Worm (Caenorhabditis elegans): ENCODE data around the gene str-252.

str-252 gene

ce11 chrV:13907557-13908104, 8.7 kb upstream of the str-252 start (continued):
- TF ChIP-seq mdl-1 (tag; optimal IDR thresholded peaks at IDR 0.05): no peak
- no peak for TF ChIP-seq R02D3.7 (tag; optimal IDR thresholded peaks at IDR 0.05)
- no peak for TF ChIP-seq nhr-10 (tag; optimal IDR thresholded peaks at IDR 0.05)

DNA sequence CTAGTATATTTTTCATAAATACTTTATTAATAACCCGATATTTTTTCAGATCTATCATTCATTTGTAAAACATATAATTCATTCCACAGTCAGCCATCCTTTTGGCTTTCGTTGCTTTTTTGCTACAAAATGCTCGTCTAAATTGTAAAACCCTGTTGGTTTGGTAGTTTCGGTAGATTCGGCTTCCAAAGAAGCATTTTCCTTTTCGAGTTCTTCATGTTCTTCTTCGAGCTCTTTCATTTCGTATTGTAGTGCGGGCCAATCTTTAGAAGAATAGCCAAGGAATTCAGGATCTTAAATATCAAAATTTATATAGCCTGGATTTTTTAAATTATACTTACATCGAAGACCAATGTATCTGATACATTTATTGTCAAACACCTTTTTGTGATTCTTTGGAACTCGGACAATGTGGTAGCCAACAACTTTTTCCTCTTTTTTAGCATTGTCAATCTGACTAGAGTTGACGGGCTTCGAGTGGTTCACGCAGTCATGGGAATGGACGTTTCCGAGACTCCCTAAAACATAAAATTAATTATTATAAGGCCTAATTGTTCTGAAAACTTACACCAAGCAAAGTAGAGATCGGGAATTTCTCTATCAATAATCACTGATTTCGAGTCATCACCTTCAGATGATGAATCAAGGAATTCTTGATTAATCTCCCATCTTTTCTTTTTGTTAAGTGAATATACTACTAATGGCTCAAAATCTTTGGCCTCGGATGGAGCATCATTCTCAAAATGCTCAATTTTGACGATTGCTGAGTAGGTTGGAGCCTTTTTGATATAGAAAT, 8.0 kb upstream of the str-252 start:
- TF ChIP-seq F13H6.1 (tag; optimal IDR thresholded peaks at IDR 0.05): no peak
- TF ChIP-seq lin-11 (tag; optimal IDR thresholded peaks at IDR 0.05): no peak
- TF ChIP-seq mbf-1 (tag; optimal IDR thresholded peaks at IDR 0.05): no peak
- TF ChIP-seq peb-1 (tag; optimal IDR thresholded peaks at IDR 0.05): no peak
- TF ChIP-seq ama-1 (optimal IDR thresholded peaks at IDR 0.05): peak; percentile 92
- TF ChIP-seq nhr-6 (tag; optimal IDR thresholded peaks at IDR 0.05): no peak
- TF ChIP-seq lsy-2 (tag; optimal IDR thresholded peaks at IDR 0.05): peak in 1 of 2 experiments; percentile 38
- no peak for TF ChIP-seq nhr-23 (tag; optimal IDR thresholded peaks at IDR 0.05)
- peak; percentile 66 for TF ChIP-seq ztf-4 (tag; optimal IDR thresholded peaks at IDR 0.05)
- TF ChIP-seq Y55F3AM.14 (GFP tag; optimal IDR thresholded peaks at IDR 0.05): peak; percentile 29
- peak; percentile 8 for TF ChIP-seq sma-9 (GFP tag; optimal IDR thresholded peaks at IDR 0.05)
- no peak for TF ChIP-seq sma-9 (tag; optimal IDR thresholded peaks at IDR 0.05)
- TF ChIP-seq mab-5 (tag; optimal IDR thresholded peaks at IDR 0.05): no peak

DNA sequence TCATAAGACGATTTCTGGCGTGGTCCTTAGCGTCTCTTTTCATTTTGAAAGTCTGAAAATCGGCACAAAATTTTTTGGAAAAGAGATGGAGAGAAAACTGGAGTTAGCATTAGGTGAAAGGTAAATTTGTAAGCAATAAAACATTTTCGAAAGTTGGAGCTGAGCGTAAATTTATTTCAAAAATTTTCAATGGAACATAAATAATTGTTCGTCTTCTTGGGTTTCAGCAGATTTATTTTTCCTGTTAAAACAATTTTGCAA, 7.5 kb upstream of the str-252 start, which contains the start of gene C06B3.6:
TSS of gene C06B3.6 (minus strand) at position 52 of the 261 bp plus-strand sequence.
- TF ChIP-seq R02D3.7 (tag; optimal IDR thresholded peaks at IDR 0.05) (no peak), F13H6.1 (tag; optimal IDR thresholded peaks at IDR 0.05) (no peak), nhr-10 (tag; optimal IDR thresholded peaks at IDR 0.05) (no peak)

DNA sequence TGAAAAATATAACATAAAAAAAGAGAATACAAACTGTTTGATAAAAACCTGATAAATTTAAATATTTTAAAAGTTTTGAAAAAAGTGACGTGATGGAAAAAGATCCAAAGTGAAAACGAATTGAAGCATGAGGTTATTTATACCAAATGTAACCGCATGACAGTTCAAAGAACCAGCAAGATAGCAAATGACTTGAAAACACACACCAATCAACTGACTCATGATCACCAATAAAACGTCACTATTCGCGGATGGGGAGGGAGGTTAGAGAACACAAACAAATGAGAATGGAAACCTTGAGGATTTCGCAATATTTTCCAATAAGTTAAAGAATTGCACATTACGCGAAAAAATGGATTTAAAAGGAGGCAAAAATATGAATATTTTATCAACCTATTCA, 6.9 kb upstream of the str-252 start, which contains the start of gene C06B3.7:
TSS of gene C06B3.7 (plus strand) at position 287 of the 400 bp plus-strand sequence.
- TF ChIP-seq F13H6.1 (tag; optimal IDR thresholded peaks at IDR 0.05) (peak; percentile 65), ztf-4 (tag; optimal IDR thresholded peaks at IDR 0.05) (peak; percentile 75), nhr-237 (tag; optimal IDR thresholded peaks at IDR 0.05) (no peak), sem-4 (tag; optimal IDR thresholded peaks at IDR 0.05) (peak; percentile 85), elt-1 (tag; optimal IDR thresholded peaks at IDR 0.05) (no peak), sma-9 (GFP tag; optimal IDR thresholded peaks at IDR 0.05) (peak; percentile 96), sma-9 (tag; optimal IDR thresholded peaks at IDR 0.05) (no peak), ceh-16 (tag; optimal IDR thresholded peaks at IDR 0.05) (no peak), nhr-11 (tag; optimal IDR thresholded peaks at IDR 0.05) (no peak), nhr-6 (tag; optimal IDR thresholded peaks at IDR 0.05) (no peak), unc-55 (GFP tag; optimal IDR thresholded peaks at IDR 0.05) (peak; percentile 73), snpc-4 (tag; optimal IDR thresholded peaks at IDR 0.05) (peak; percentile 46), unc-62 (GFP tag; optimal IDR thresholded peaks at IDR 0.05) (no peak), mdl-1 (tag; optimal IDR thresholded peaks at IDR 0.05) (peak in 1 of 2 experiments; percentile 74), nhr-10 (tag; optimal IDR thresholded peaks at IDR 0.05) (no peak), ama-1 (optimal IDR thresholded peaks at IDR 0.05) (peak; percentile 75), mab-5 (tag; optimal IDR thresholded peaks at IDR 0.05) (peak; percentile 24), fos-1 (tag; optimal IDR thresholded peaks at IDR 0.05) (peak; percentile 77), skn-1 (tag; optimal IDR thresholded peaks at IDR 0.05) (peak; percentile 21), ZK546.5 (tag; optimal IDR thresholded peaks at IDR 0.05) (no peak), nhr-12 (tag; optimal IDR thresholded peaks at IDR 0.05) (no peak), ztf-1 (GFP tag; conservative IDR thresholded peaks at IDR 0.05) (no peak), peb-1 (tag; optimal IDR thresholded peaks at IDR 0.05) (no peak), gmeb-1 (tag; optimal IDR thresholded peaks at IDR 0.05) (peak; percentile 61), nhr-23 (tag; optimal IDR thresholded peaks at IDR 0.05) (no peak), C34F6.9 (tag; optimal IDR thresholded peaks at IDR 0.05) (peak; percentile 91), Y55F3AM.14 (GFP tag; optimal IDR thresholded peaks at IDR 0.05) (no peak), nhr-129 (tag; optimal IDR thresholded peaks at IDR 0.05) (peak; percentile 99), crh-2 (tag; optimal IDR thresholded peaks at IDR 0.05) (peak; percentile 95), blmp-1 (tag; optimal IDR thresholded peaks at IDR 0.05; ENCODE audit: insufficient read depth) (peak; percentile 55), aly-2 (tag; optimal IDR thresholded peaks at IDR 0.05) (no peak), lsy-2 (tag; optimal IDR thresholded peaks at IDR 0.05) (peak; percentile 15 to 89), dmd-4 (tag; optimal IDR thresholded peaks at IDR 0.05) (no peak), R02D3.7 (tag; optimal IDR thresholded peaks at IDR 0.05) (no peak), nhr-77 (tag; optimal IDR thresholded peaks at IDR 0.05) (no peak), sma-3 (GFP tag; optimal IDR thresholded peaks at IDR 0.05) (peak; percentile 88), mbf-1 (tag; optimal IDR thresholded peaks at IDR 0.05) (no peak), unc-39 (tag; optimal IDR thresholded peaks at IDR 0.05) (no peak), lin-13 (GFP tag; optimal IDR thresholded peaks at IDR 0.05) (peak; percentile 47), egl-27 (tag; optimal IDR thresholded peaks at IDR 0.05) (peak; percentile 45), nhr-21 (tag; optimal IDR thresholded peaks at IDR 0.05) (peak; percentile 93), nhr-25 (tag; optimal IDR thresholded peaks at IDR 0.05) (peak; percentile 93), lin-39 (tag; optimal IDR thresholded peaks at IDR 0.05) (no peak)
